Worm (Caenorhabditis elegans): Measurements from ENCODE around the gene lab-2.

Gene lab-2

ce11 chrIII:7300169-7300568, 29.2 kb downstream of the lab-2 start:
- peak; percentile 54 for TF ChIP-seq nhr-47 (tag; optimal IDR thresholded peaks at IDR 0.05)
- peak; percentile 46 for TF ChIP-seq mep-1 (tag; optimal IDR thresholded peaks at IDR 0.05)
- TF ChIP-seq nhr-71 (tag; optimal IDR thresholded peaks at IDR 0.05), result peak; percentile 85
- TF ChIP-seq ama-1 (optimal IDR thresholded peaks at IDR 0.05), result no peak
- peak; percentile 59 for TF ChIP-seq snu-23 (GFP tag; optimal IDR thresholded peaks at IDR 0.05)
- TF ChIP-seq mdl-1 (tag; optimal IDR thresholded peaks at IDR 0.05), result peak in 1 of 2 experiments; percentile 53
- peak in 1 of 3 experiments; percentile 39 for TF ChIP-seq dpl-1 (GFP tag; optimal IDR thresholded peaks at IDR 0.05)
- no peak for TF ChIP-seq xbp-1 (tag; optimal IDR thresholded peaks at IDR 0.05)
- TF ChIP-seq efl-3 (GFP tag; optimal IDR thresholded peaks at IDR 0.05), result peak; percentile 38
- peak; percentile 99 for TF ChIP-seq nhr-85 (tag)
- no peak for TF ChIP-seq unc-130 (tag; optimal IDR thresholded peaks at IDR 0.05)
- no peak for TF ChIP-seq jun-1 (tag; optimal IDR thresholded peaks at IDR 0.05)
- peak in 3 of 6 experiments; percentile 27 to 90 (median 89) for TF ChIP-seq elt-3 (tag; optimal IDR thresholded peaks at IDR 0.05)
- TF ChIP-seq lin-14 (GFP tag; optimal IDR thresholded peaks at IDR 0.05), result peak; percentile 81
- TF ChIP-seq lin-13 (GFP tag; optimal IDR thresholded peaks at IDR 0.05), result peak; percentile 31
- peak; percentile 36; the same call in 1 of the 2 replicates for TF ChIP-seq grh-1 (GFP tag; IDR thresholded peaks at IDR 0.05)
- TF ChIP-seq blmp-1 (tag; optimal IDR thresholded peaks at IDR 0.05), result peak; percentile 64
- TF ChIP-seq pqm-1 (tag; optimal IDR thresholded peaks at IDR 0.05), result no peak
- no peak for TF ChIP-seq mef-2 (tag; optimal IDR thresholded peaks at IDR 0.05)
- no peak for TF ChIP-seq dsc-1 (tag; optimal IDR thresholded peaks at IDR 0.05)
- peak; percentile 89 for TF ChIP-seq nhr-20 (tag; optimal IDR thresholded peaks at IDR 0.05)
- TF ChIP-seq efl-1 (optimal IDR thresholded peaks at IDR 0.05), result peak in 1 of 2 experiments; percentile 8
- TF ChIP-seq efl-1 (GFP tag; optimal IDR thresholded peaks at IDR 0.05 in 1 of 2), result peak in 1 of 2 experiments; percentile 85
- peak; percentile 50 to 72 for TF ChIP-seq lsy-2 (tag; optimal IDR thresholded peaks at IDR 0.05)
- TF ChIP-seq nhr-76 (tag; optimal IDR thresholded peaks at IDR 0.05), result no peak
- peak; percentile 69 for TF ChIP-seq C16A3.4 (tag; optimal IDR thresholded peaks at IDR 0.05)
- peak in 1 of 2 experiments; percentile 59 for TF ChIP-seq lin-35 (GFP tag; optimal IDR thresholded peaks at IDR 0.05)
- peak; percentile 84 for TF ChIP-seq nhr-90 (tag; optimal IDR thresholded peaks at IDR 0.05; ENCODE audit: poor library complexity)
- TF ChIP-seq nhr-19 (GFP tag; conservative IDR thresholded peaks at IDR 0.05), result peak; percentile 57
- no peak for TF ChIP-seq C04F5.9 (tag; optimal IDR thresholded peaks at IDR 0.05)
- peak; percentile 63 for TF ChIP-seq tbx-2 (tag; optimal IDR thresholded peaks at IDR 0.05)

- TF ChIP-seq mep-1 (tag; optimal IDR thresholded peaks at IDR 0.05) (peak; percentile 1), lsy-2 (tag; optimal IDR thresholded peaks at IDR 0.05) (peak in 1 of 2 experiments; percentile 28), mef-2 (tag; optimal IDR thresholded peaks at IDR 0.05) (no peak), rnt-1 (tag; optimal IDR thresholded peaks at IDR 0.05) (peak; percentile 0), snu-23 (GFP tag; optimal IDR thresholded peaks at IDR 0.05) (peak; percentile 33), nhr-85 (tag) (peak; percentile 67), efl-1 (optimal IDR thresholded peaks at IDR 0.05) (no peak), efl-1 (GFP tag; optimal IDR thresholded peaks at IDR 0.05 in 1 of 2) (peak in 1 of 2 experiments; percentile 84), isw-1 (GFP tag; IDR thresholded peaks at IDR 0.05) (no peak), lin-35 (GFP tag; optimal IDR thresholded peaks at IDR 0.05) (peak in 1 of 2 experiments; percentile 20), blmp-1 (tag; optimal IDR thresholded peaks at IDR 0.05) (peak; percentile 94), nhr-71 (tag; optimal IDR thresholded peaks at IDR 0.05) (peak; percentile 25), skn-1 (tag; optimal IDR thresholded peaks at IDR 0.05) (no peak), nhr-20 (tag; optimal IDR thresholded peaks at IDR 0.05) (peak; percentile 47), elt-3 (tag; optimal IDR thresholded peaks at IDR 0.05) (peak in 2 of 6 experiments; percentile 13 to 26), lin-14 (GFP tag; optimal IDR thresholded peaks at IDR 0.05) (peak; percentile 41)
Observed at ce11 chrIII:7299466-7299865, 29.9 kb downstream of the lab-2 start, which contains the start of the genes B0361.14 and B0361.9. Gene B0361.14, minus strand, starts transcription at chrIII:7299531. Gene B0361.9, minus strand, starts transcription at chrIII:7299631.

ce11 chrIII:7298045-7298444, 31.4 kb downstream of the lab-2 start:
- no peak for TF ChIP-seq egl-13 (tag; optimal IDR thresholded peaks at IDR 0.05)
- no peak for TF ChIP-seq efl-1 (optimal IDR thresholded peaks at IDR 0.05)
- peak in 1 of 2 experiments; percentile 85 for TF ChIP-seq efl-1 (GFP tag; optimal IDR thresholded peaks at IDR 0.05 in 1 of 2)
- TF ChIP-seq blmp-1 (tag; optimal IDR thresholded peaks at IDR 0.05), result peak; percentile 81
- TF ChIP-seq lsy-2 (tag; optimal IDR thresholded peaks at IDR 0.05), result peak; percentile 2 to 32
- peak; percentile 54 for TF ChIP-seq lin-14 (GFP tag; optimal IDR thresholded peaks at IDR 0.05)
- TF ChIP-seq fkh-8 (tag; optimal IDR thresholded peaks at IDR 0.05), result no peak
- TF ChIP-seq snu-23 (GFP tag; optimal IDR thresholded peaks at IDR 0.05), result peak; percentile 14
- TF ChIP-seq nhr-19 (GFP tag; conservative IDR thresholded peaks at IDR 0.05), result no peak
- TF ChIP-seq nhr-85 (tag), result peak; percentile 80
- TF ChIP-seq nhr-20 (tag; optimal IDR thresholded peaks at IDR 0.05), result peak; percentile 15
- TF ChIP-seq elt-3 (tag; optimal IDR thresholded peaks at IDR 0.05), result peak in 4 of 6 experiments; percentile 17 to 89 (median 46)
- peak; percentile 10 for TF ChIP-seq nhr-71 (tag; optimal IDR thresholded peaks at IDR 0.05)
